ENCODE assay signal across 2 worm cellular contexts in the genomic region with DNA sequence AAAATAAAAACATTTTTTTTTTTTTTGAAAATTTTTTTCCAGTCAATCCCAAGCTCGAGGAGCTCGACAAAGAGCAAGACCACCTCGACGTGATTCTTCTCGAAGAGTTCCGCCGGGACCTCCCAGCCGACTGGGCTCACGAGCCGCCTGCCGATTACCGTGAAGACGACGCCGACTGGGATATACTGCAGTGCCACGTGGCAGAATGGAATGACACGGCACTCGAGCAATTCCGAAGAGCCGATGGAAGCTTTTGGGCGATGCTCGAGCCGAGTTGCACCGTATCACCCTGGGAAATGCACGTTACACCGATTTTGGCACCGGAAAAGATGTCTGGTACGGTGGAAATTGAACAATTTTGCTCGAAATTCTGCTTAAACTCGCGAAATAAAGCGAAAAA.
A peak's percentile ranks its signal among the peaks of the same experiment; 100 is the strongest.
TF ChIP-seq lines count a peak whose summit lies in the region.

No protein-coding gene starts in this region.

TF ChIP-seq in whole organism, L4 larva, 104 proteins besides CTCF, POLR2A, EP300 and RAD21:
- TF ChIP-seq set-16 (GFP tag; IDR thresholded peaks at IDR 0.05; lab: Robert Waterston, UW) (peak; percentile 73), F49E8.2 (tag; optimal IDR thresholded peaks at IDR 0.05; lab: Kevin White, UChicago; ENCODE audit: borderline replicate concordance) (no peak), zfp-2 (tag; optimal IDR thresholded peaks at IDR 0.05; lab: Kevin White, UChicago) (no peak)
TF ChIP-seq in whole organism, L4 larva: peak in this region for 1.

TF ChIP-seq in whole organism, young adult, 124 proteins besides CTCF, POLR2A, EP300 and RAD21:
- 0 out of 2 replicates have a peak, but pooled peaks have one; percentile 15 for TF ChIP-seq egrh-3 (GFP tag; IDR thresholded peaks at IDR 0.05; lab: Robert Waterston, UW)
- peak; percentile 62 for TF ChIP-seq zfh-2 (GFP tag; conservative IDR thresholded peaks at IDR 0.05; lab: Robert Waterston, UW)
- no peak for TF ChIP-seq B0336.3 (GFP tag; IDR thresholded peaks at IDR 0.05; lab: Robert Waterston, UW)
